Worm (Caenorhabditis elegans) whole organism, mixed stage, embryonic: ENCODE results near the gene ubc-15.
A peak's percentile ranks its signal among the peaks of the same experiment; 100 is the strongest.

ENCODE experiments used
- M03D4.4 ChIP-seq: sonication (generic microtip); optimal IDR thresholded peaks from 2 replicates; lab custom pipeline; 2017; ENCODE audit warnings: mild to moderate bottlenecking, missing genetic modification characterization, missing compliant biosample characterization
- bed-3 ChIP-seq: fragments of 200-800 bp; sonication (Bioruptor generic); optimal IDR thresholded peaks from 3 replicates; lab custom pipeline; 2018; ENCODE audit warnings: mild to moderate bottlenecking, missing genetic modification characterization, moderate library complexity, missing compliant biosample characterization
- blmp-1 ChIP-seq: fragments of 150-350 bp; optimal IDR thresholded peaks from 2 replicates; lab custom pipeline; 2014; ENCODE audit warnings: missing biosample characterization, missing genetic modification characterization
- ceh-39 ChIP-seq: fragments of 150-350 bp; optimal IDR thresholded peaks from 2 replicates; lab custom pipeline; 2014; ENCODE audit warnings: missing biosample characterization, missing genetic modification characterization
- ceh-43 ChIP-seq: fragments of 200-800 bp; sonication (Bioruptor generic); optimal IDR thresholded peaks from 2 replicates; lab custom pipeline; 2018; ENCODE audit warnings: mild to moderate bottlenecking, missing genetic modification characterization, moderate library complexity, missing compliant biosample characterization
- ceh-83 ChIP-seq: fragments of 200-800 bp; sonication (Bioruptor generic); optimal IDR thresholded peaks from 2 replicates; lab custom pipeline; 2018; ENCODE audit warnings: mild to moderate bottlenecking, missing genetic modification characterization, missing compliant biosample characterization
- ces-1 ChIP-seq: fragments of 150-350 bp; optimal IDR thresholded peaks from 2 replicates; lab custom pipeline; 2014; ENCODE audit warnings: missing biosample characterization, missing genetic modification reagents, missing genetic modification characterization
- cnd-1 ChIP-seq: fragments of 200-800 bp; sonication (Bioruptor generic); optimal IDR thresholded peaks from 2 replicates; lab custom pipeline; 2018; ENCODE audit warnings: mild to moderate bottlenecking, missing genetic modification characterization, missing compliant biosample characterization
- drap-1 ChIP-seq: fragments of 200-800 bp; sonication (Bioruptor generic); optimal IDR thresholded peaks from 3 replicates; lab custom pipeline; 2018; ENCODE audit warnings: mild to moderate bottlenecking, missing genetic modification characterization, missing compliant biosample characterization
- elt-1 ChIP-seq: sonication (generic microtip); optimal IDR thresholded peaks from 2 replicates; lab custom pipeline; 2017; ENCODE audit warnings: missing genetic modification characterization, mild to moderate bottlenecking, missing compliant biosample characterization, antibody characterized with exemption, moderate library complexity, borderline replicate concordance; ENCODE audit not compliant: insufficient read depth
- elt-3 ChIP-seq: fragments of 150-350 bp; optimal IDR thresholded peaks from 2 replicates; lab custom pipeline; 2014; ENCODE audit warnings: missing biosample characterization, missing genetic modification characterization
- flh-1 ChIP-seq: fragments of 200-800 bp; sonication (Bioruptor generic); optimal IDR thresholded peaks from 2 replicates; lab custom pipeline; 2018; ENCODE audit warnings: mild to moderate bottlenecking, missing genetic modification characterization, moderate library complexity, missing compliant biosample characterization
- ham-2 ChIP-seq: fragments of 200-800 bp; sonication (Bioruptor generic); optimal IDR thresholded peaks from 2 replicates; lab custom pipeline; 2018; ENCODE audit warnings: mild to moderate bottlenecking, missing genetic modification characterization, missing compliant biosample characterization
- hlh-1 ChIP-seq: fragments of 150-350 bp; optimal IDR thresholded peaks from 2 replicates; lab custom pipeline; 2014; ENCODE audit warnings: missing biosample characterization, missing genetic modification reagents, missing genetic modification characterization
- lin-13 ChIP-seq: fragments of 150-350 bp; optimal IDR thresholded peaks from 2 replicates; lab custom pipeline; 2014; ENCODE audit warnings: missing biosample characterization, missing genetic modification characterization
- lin-32 ChIP-seq: fragments of 200-800 bp; sonication (Bioruptor generic); optimal IDR thresholded peaks from 2 replicates; lab custom pipeline; 2018; ENCODE audit warnings: mild to moderate bottlenecking, missing genetic modification characterization, missing compliant biosample characterization
- lsy-2 ChIP-seq: fragments of 150-350 bp; optimal IDR thresholded peaks from 2 replicates; lab custom pipeline; 2014; ENCODE audit warnings: missing biosample characterization, missing genetic modification characterization
- mab-5 ChIP-seq: fragments of 150-350 bp; optimal IDR thresholded peaks from 2 replicates; lab custom pipeline; 2014; ENCODE audit warnings: missing biosample characterization, missing genetic modification characterization
- mep-1 ChIP-seq: fragments of 150-350 bp; optimal IDR thresholded peaks from 2 replicates; lab custom pipeline; 2017; ENCODE audit warnings: missing biosample characterization, missing genetic modification reagents, missing genetic modification characterization, inconsistent platforms
- mls-2 ChIP-seq: sonication (generic microtip); optimal IDR thresholded peaks from 2 replicates; lab custom pipeline; 2016; ENCODE audit warnings: mild to moderate bottlenecking, missing genetic modification characterization, moderate library complexity, missing compliant biosample characterization
- nhr-12 ChIP-seq: fragments of 150-350 bp; optimal IDR thresholded peaks from 2 replicates; lab custom pipeline; 2014; ENCODE audit warnings: missing biosample characterization, missing genetic modification characterization
- nhr-2 ChIP-seq: fragments of 150-350 bp; optimal IDR thresholded peaks from 2 replicates; lab custom pipeline; 2014; ENCODE audit warnings: missing biosample characterization, missing genetic modification characterization
- nhr-237 ChIP-seq: fragments of 150-350 bp; optimal IDR thresholded peaks from 2 replicates; lab custom pipeline; 2014; ENCODE audit warnings: missing biosample characterization, missing genetic modification characterization
- nhr-28 ChIP-seq: fragments of 150-350 bp; optimal IDR thresholded peaks from 2 replicates; lab custom pipeline; 2014; ENCODE audit warnings: missing biosample characterization, missing genetic modification characterization
- nhr-76 ChIP-seq: sonication (generic microtip); optimal IDR thresholded peaks from 2 replicates; lab custom pipeline; 2017; ENCODE audit warnings: missing biosample characterization, missing genetic modification characterization
- pha-4 ChIP-seq: fragments of 150-350 bp; optimal IDR thresholded peaks from 2 replicates; lab custom pipeline; 2018; ENCODE audit warnings: missing biosample characterization, missing genetic modification reagents, missing genetic modification characterization
- sem-2 ChIP-seq: fragments of 200-800 bp; sonication (Bioruptor generic); optimal IDR thresholded peaks from 2 replicates; lab custom pipeline; 2018; ENCODE audit warnings: mild to moderate bottlenecking, missing genetic modification characterization, missing compliant biosample characterization
- snpc-4 ChIP-seq: fragments of 150-350 bp; optimal IDR thresholded peaks from 2 replicates; lab custom pipeline; 2014; ENCODE audit warnings: missing biosample characterization, missing genetic modification characterization
- sptf-1 ChIP-seq: sonication (generic microtip); optimal IDR thresholded peaks from 2 replicates; lab custom pipeline; 2017; ENCODE audit warnings: mild to moderate bottlenecking, missing genetic modification characterization, moderate library complexity, missing compliant biosample characterization
- tbx-8 ChIP-seq: fragments of 200-800 bp; sonication (Bioruptor generic); optimal IDR thresholded peaks from 2 replicates; lab custom pipeline; 2018; ENCODE audit warnings: mild to moderate bottlenecking, missing genetic modification characterization, moderate library complexity, missing compliant biosample characterization
- unc-120 ChIP-seq: sonication (generic microtip); optimal IDR thresholded peaks from 2 replicates; lab custom pipeline; 2017; ENCODE audit warnings: missing genetic modification characterization, missing compliant biosample characterization; ENCODE audit not compliant: poor library complexity, severe bottlenecking
- unc-39 ChIP-seq: fragments of 150-350 bp; optimal IDR thresholded peaks from 2 replicates; lab custom pipeline; 2014; ENCODE audit warnings: missing biosample characterization, missing genetic modification characterization
- unc-62 ChIP-seq: fragments of 150-350 bp; optimal IDR thresholded peaks from 2 replicates; lab custom pipeline; 2014; ENCODE audit warnings: missing biosample characterization, missing genetic modification reagents, missing genetic modification characterization
- zip-8 ChIP-seq: fragments of 150-350 bp; optimal IDR thresholded peaks from 2 replicates; lab custom pipeline; 2014; ENCODE audit warnings: missing biosample characterization, missing genetic modification characterization
- ztf-11 ChIP-seq: fragments of 150-350 bp; optimal IDR thresholded peaks from 2 replicates; lab custom pipeline; 2014; ENCODE audit warnings: missing biosample characterization, missing genetic modification characterization

ubc-15 gene

DNA sequence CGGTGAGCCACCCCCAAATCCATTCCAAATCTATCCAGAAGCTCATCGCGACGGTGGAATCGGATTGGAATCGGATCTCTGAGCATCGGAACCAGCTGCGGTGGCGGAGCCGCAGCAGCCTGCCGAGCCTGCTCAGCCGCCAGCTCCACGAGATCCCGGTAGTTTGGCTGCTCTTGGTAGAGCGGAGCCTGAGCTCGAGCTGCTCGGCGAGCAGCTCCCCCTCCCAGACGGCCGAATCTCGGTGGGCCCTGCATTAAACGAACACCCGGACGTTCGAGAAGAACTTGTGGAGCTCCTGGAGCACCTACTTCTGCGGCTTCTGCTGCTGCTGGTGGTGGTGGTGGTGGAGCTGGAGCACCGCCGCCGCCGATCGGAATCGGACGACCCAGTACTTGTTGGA is 9.7 kb downstream of the ubc-15 start:
- TF ChIP-seq pha-4 (tag; lab: Kevin White, UChicago) (no peak), sem-2 (GFP tag; lab: Kevin White, UChicago) (no peak), ceh-83 (GFP tag; lab: Kevin White, UChicago) (no peak), zip-8 (tag; lab: Kevin White, UChicago) (no peak), lin-32 (GFP tag; lab: Kevin White, UChicago) (no peak), snpc-4 (no peak), tbx-8 (GFP tag; lab: Kevin White, UChicago) (no peak), hlh-1 (no peak), nhr-12 (tag; lab: Kevin White, UChicago) (no peak), nhr-237 (tag; lab: Kevin White, UChicago) (no peak), nhr-28 (tag; lab: Kevin White, UChicago) (no peak)

DNA sequence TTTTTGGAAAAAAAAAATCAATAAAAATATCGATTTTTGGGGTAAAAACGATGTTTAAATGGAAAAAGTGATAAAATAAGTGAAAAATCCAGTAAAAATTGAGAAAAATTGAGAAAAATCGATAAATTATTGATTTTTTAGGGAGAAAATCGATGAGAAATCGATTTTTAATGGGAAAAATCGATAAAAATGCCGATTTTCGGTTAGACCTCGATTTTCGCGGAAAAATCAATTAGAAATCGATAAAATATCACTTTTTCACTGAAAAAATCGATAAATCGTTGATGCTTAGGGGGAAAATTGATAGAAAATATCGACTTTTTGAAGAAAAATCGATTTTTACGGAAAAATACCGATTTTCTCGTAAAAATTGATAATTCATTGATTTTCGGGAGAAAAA is 12.2 kb downstream of the ubc-15 start:
- no peak for TF ChIP-seq lin-13 (tag; lab: Kevin White, UChicago)
- TF ChIP-seq zip-8 (tag; lab: Kevin White, UChicago) = no peak
- no peak for TF ChIP-seq cnd-1 (tag; lab: Kevin White, UChicago)

DNA sequence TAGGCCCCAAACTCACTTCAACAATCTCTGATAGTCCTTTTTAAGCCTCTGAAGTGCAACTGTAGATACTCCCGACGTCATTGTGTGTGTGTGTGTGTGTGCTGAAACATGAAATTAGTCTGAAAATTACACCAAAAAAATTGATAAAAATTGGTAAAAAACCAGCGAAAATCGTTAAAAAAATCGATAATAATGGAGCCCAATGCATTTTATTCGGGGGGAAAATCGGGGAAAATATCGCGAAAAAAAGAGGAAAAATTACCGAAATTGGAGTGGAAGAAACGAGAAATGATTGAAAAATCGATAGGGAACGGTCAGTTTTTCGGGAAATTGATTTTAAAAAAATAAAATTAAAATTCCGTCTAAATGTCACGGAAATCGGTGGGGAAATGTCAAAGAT is 13.2 kb downstream of the ubc-15 start, which contains the start of gene ubc-26:
ubc-26 (minus strand) TSS at position 101 of the 400 bp plus-strand sequence.
- TF ChIP-seq blmp-1 (tag; lab: Kevin White, UChicago) (no peak), ces-1 (GFP tag; lab: Kevin White, UChicago) (no peak), ceh-43 (GFP tag; lab: Kevin White, UChicago) (no peak), elt-1 (tag; lab: Kevin White, UChicago) (no peak), tbx-8 (GFP tag; lab: Kevin White, UChicago) (no peak), unc-120 (no peak), drap-1 (GFP tag; lab: Kevin White, UChicago) (no peak), nhr-237 (tag; lab: Kevin White, UChicago) (no peak)

DNA sequence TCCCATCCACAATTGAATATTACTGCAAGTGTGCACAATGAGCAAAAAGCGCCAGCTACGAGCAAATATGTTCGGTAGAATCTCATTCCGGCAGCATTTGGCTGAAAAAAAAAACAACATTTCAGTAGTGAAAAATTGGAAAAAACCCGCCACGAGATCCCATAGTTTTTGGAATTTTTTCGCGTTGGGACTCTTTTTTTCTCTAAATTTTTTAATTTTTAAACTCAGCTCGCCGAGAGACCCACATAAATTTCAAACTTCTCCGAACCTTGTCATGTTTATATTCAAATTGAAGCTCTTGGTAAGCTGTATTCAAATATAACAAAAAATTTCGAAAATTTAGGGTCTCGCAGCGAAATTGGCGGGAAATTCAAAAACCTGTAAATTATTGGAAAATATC is 19.1 kb downstream of the ubc-15 start, which contains the start of gene sqv-2:
sqv-2 (minus strand) TSS at position 101 of the 400 bp plus-strand sequence.
- TF ChIP-seq hlh-1 (no peak), ceh-83 (GFP tag; lab: Kevin White, UChicago) (no peak), bed-3 (no peak), mab-5 (no peak)
- TF ChIP-seq, all 35 proteins: peak for 0

DNA sequence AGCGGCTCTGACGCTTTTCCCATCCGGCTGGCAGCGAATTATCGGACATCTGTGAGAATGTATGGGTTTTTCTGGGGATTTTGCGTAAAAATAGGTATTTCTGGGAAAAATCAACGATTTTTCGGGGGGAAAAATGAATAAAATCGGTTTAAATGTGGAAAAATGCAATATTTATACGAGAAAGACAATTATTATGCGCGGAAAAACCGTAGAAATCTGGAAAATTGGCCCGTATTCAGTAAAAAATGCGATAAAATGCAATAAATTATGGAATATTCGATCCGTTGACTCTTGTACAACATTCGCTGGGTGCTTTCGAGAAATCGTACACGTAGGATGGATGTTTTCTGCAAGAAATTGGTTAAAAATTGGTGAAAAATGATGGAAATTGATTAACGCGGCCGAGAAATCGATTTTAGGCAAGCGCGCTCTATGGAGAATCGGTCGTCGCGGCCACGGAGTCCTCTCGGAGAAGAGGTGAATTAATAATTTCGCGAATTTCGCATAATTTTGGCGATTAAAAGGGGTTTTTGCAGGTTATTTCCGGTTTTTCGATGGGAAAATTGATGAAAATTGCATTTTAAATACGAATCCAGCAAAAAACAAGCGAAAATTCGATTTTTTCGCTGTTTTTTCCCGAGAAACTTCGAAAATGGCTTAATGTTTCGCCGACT is 24.3 kb downstream of the ubc-15 start, which contains the start of gene pinn-1:
pinn-1 (minus strand) TSS at position 51 of the 674 bp plus-strand sequence.
- TF ChIP-seq sem-2 (GFP tag; lab: Kevin White, UChicago) (no peak), mab-5 (no peak), sptf-1 (tag; lab: Kevin White, UChicago) (peak; percentile 76), ztf-11 (tag; lab: Kevin White, UChicago) (no peak), cnd-1 (tag; lab: Kevin White, UChicago) (peak; percentile 63), hlh-1 (no peak), lin-13 (tag; lab: Kevin White, UChicago) (peak; percentile 88), ceh-43 (GFP tag; lab: Kevin White, UChicago) (no peak), pha-4 (tag; lab: Kevin White, UChicago) (peak; percentile 80), ham-2 (GFP tag; lab: Kevin White, UChicago) (no peak), nhr-237 (tag; lab: Kevin White, UChicago) (peak; percentile 50), mep-1 (tag; lab: Kevin White, UChicago) (peak; percentile 85), nhr-28 (tag; lab: Kevin White, UChicago) (no peak), flh-1 (no peak), nhr-76 (tag; lab: Kevin White, UChicago) (no peak), lsy-2 (peak; percentile 69), unc-62 (GFP tag; lab: Kevin White, UChicago) (no peak), ceh-39 (tag; lab: Kevin White, UChicago) (peak; percentile 55), elt-3 (peak; percentile 27), zip-8 (tag; lab: Kevin White, UChicago) (no peak), mls-2 (tag; lab: Kevin White, UChicago) (peak; percentile 55), unc-120 (no peak), M03D4.4 (tag; lab: Kevin White, UChicago) (no peak), elt-1 (tag; lab: Kevin White, UChicago) (no peak), snpc-4 (no peak), blmp-1 (tag; lab: Kevin White, UChicago) (no peak), ceh-83 (GFP tag; lab: Kevin White, UChicago) (no peak), ces-1 (GFP tag; lab: Kevin White, UChicago) (peak; percentile 78), nhr-12 (tag; lab: Kevin White, UChicago) (no peak), tbx-8 (GFP tag; lab: Kevin White, UChicago) (no peak), unc-39 (tag; lab: Kevin White, UChicago) (no peak), drap-1 (GFP tag; lab: Kevin White, UChicago) (peak; percentile 10), lin-32 (GFP tag; lab: Kevin White, UChicago) (peak; percentile 1), bed-3 (no peak), nhr-2 (tag; lab: Kevin White, UChicago) (peak; percentile 9)
